Worm (Caenorhabditis elegans): ENCODE results near the gene F41E7.9.

F41E7.9 gene

DNA sequence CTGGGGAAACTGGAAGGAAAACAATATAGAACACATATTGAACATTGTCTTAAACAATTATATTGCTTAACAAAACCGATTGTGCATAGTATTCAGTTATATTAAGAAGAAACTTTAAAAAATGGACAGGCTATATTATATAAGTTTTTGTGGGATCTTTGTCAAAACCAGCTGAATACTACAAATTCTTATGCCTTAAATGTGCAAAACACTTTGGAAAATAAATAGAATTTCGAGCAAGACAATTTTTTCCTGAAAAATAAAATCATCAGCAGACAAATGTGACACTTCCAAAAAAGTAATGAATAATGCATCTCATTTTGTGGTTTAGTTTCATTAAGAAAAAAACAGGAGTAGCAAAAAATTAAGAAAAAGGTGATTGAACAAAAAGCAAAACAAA, 18.4 kb downstream of the F41E7.9 start:
- TF ChIP-seq egl-13 (tag; optimal IDR thresholded peaks at IDR 0.05) (no peak), efl-1 (optimal IDR thresholded peaks at IDR 0.05) (no peak), efl-1 (GFP tag; optimal IDR thresholded peaks at IDR 0.05 in 1 of 2) (peak in 1 of 2 experiments; percentile 60)

- TF ChIP-seq elt-2 (tag; optimal IDR thresholded peaks at IDR 0.05) (no peak), hlh-17 (GFP tag; optimal IDR thresholded peaks at IDR 0.05; ENCODE audit: borderline replicate concordance) (no peak)
These were observed 30.2 kb downstream of the F41E7.9 start, which contains the start of gene npr-6 for ce11 chrX:10285634-10286033. Gene npr-6 (minus strand): TSS chrX:10285734.

ce11 chrX:10279299-10279698, 36.5 kb downstream of the F41E7.9 start, which contains the start of gene slc-9B.1:
Gene slc-9B.1 (plus strand): TSS chrX:10279599.
- TF ChIP-seq lsy-2 (tag; optimal IDR thresholded peaks at IDR 0.05) (no peak), nhr-11 (tag; optimal IDR thresholded peaks at IDR 0.05) (no peak)

ce11 chrX:10277118-10277517, 38.7 kb downstream of the F41E7.9 start:
- TF ChIP-seq nhr-85 (tag) (peak; percentile 70), aly-2 (tag; optimal IDR thresholded peaks at IDR 0.05) (no peak), nhr-20 (tag; optimal IDR thresholded peaks at IDR 0.05) (peak; percentile 58), sptf-1 (tag; optimal IDR thresholded peaks at IDR 0.05) (no peak), tbx-2 (tag; optimal IDR thresholded peaks at IDR 0.05) (no peak)

- TF ChIP-seq mep-1 (tag; optimal IDR thresholded peaks at IDR 0.05) (no peak), efl-1 (optimal IDR thresholded peaks at IDR 0.05) (no peak), efl-1 (GFP tag; optimal IDR thresholded peaks at IDR 0.05 in 1 of 2) (peak in 1 of 2 experiments; percentile 0), isw-1 (GFP tag; IDR thresholded peaks at IDR 0.05) (no peak), fkh-4 (tag; optimal IDR thresholded peaks at IDR 0.05; ENCODE audit: borderline replicate concordance) (no peak), unc-62 (GFP tag; optimal IDR thresholded peaks at IDR 0.05) (no peak)
These were observed 41.3 kb downstream of the F41E7.9 start for ce11 chrX:10274470-10274869.

DNA sequence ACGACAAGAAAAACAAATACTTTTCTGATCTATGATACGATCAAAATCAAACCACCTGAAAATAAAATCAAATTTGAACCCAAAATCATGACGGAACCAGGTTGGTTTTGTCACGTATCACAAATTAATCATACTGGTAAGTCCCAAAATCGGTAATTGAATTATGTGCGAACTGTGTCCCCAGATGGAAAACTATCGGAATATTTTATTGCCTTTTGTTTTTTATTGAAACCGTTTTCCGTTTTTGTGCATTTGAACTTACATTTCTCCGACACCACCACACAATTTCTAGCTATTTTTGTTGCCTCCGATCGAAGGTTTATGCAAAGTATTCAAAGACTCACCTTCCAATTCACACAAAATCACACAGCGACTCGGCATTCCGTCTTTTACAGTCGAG, 42.4 kb downstream of the F41E7.9 start, which contains the start of gene F41E7.2:
F41E7.2 (plus strand) TSS at position 301 of the 400 bp plus-strand sequence.
- TF ChIP-seq mdl-1 (tag; optimal IDR thresholded peaks at IDR 0.05) (no peak), sup-37 (GFP tag; optimal IDR thresholded peaks at IDR 0.05) (no peak), dpl-1 (GFP tag; optimal IDR thresholded peaks at IDR 0.05) (no peak), mef-2 (tag; optimal IDR thresholded peaks at IDR 0.05) (no peak), efl-3 (GFP tag; optimal IDR thresholded peaks at IDR 0.05) (no peak), nhr-28 (tag; optimal IDR thresholded peaks at IDR 0.05) (no peak), C34B4.2 (tag; optimal IDR thresholded peaks at IDR 0.05) (no peak), ceh-63 (GFP tag; optimal IDR thresholded peaks at IDR 0.05) (no peak), tbx-2 (tag; optimal IDR thresholded peaks at IDR 0.05) (no peak), zag-1 (tag; optimal IDR thresholded peaks at IDR 0.05) (no peak), unc-98 (GFP tag; IDR thresholded peaks at IDR 0.05) (no peak), hlh-17 (GFP tag; optimal IDR thresholded peaks at IDR 0.05; ENCODE audit: borderline replicate concordance) (no peak), efl-1 (optimal IDR thresholded peaks at IDR 0.05) (no peak), efl-1 (GFP tag; optimal IDR thresholded peaks at IDR 0.05 in 1 of 2) (no peak), lir-3 (tag; optimal IDR thresholded peaks at IDR 0.05; ENCODE audit: poor library complexity) (no peak), C04F5.9 (tag; optimal IDR thresholded peaks at IDR 0.05) (no peak), ztf-4 (tag; optimal IDR thresholded peaks at IDR 0.05) (no peak), skn-1 (tag; optimal IDR thresholded peaks at IDR 0.05) (no peak)

Data from whole organism, L1 larva.